Worm (Caenorhabditis elegans) whole organism, L3 larva: ENCODE measurements around the gene col-87.

Experiments used
- R02D3.7 ChIP-seq: fragments of 150-350 bp; optimal IDR thresholded peaks from 2 replicates; lab custom pipeline; 2014; ENCODE audit warnings: missing biosample characterization, missing genetic modification characterization
- nhr-25 ChIP-seq: sonication (generic microtip); optimal IDR thresholded peaks from 2 replicates; lab custom pipeline; 2017; ENCODE audit warnings: missing biosample characterization, missing genetic modification characterization
- snpc-4 ChIP-seq: fragments of 150-350 bp; optimal IDR thresholded peaks from 2 replicates; lab custom pipeline; 2014; ENCODE audit warnings: missing biosample characterization, missing genetic modification characterization
- ztf-4 ChIP-seq: fragments of 150-350 bp; optimal IDR thresholded peaks from 2 replicates; lab custom pipeline; 2014; ENCODE audit warnings: missing biosample characterization, missing genetic modification characterization

DNA sequence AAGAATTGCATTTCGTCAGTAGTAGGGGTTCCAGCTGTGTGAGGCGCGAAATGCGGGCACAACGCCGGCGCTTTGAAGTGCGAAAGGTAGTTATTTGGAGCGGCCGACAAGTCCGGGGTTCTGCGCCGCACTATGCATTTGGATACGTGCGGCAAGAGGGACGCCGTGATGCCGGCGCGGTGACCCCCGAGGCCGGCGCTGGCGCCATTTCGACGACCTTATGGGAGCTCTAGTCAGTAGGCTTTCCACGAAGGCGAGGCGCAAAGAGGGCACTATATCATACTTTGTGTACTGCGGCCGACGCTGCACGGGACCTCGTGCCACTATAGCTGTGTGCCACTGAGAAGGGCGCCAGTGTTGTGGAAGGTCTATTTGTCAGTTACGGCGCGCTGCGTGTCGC lies 2.3 kb upstream of the col-87 start:
- TF ChIP-seq nhr-25 (tag; lab: Kevin White, UChicago) (no peak), snpc-4 (tag; lab: Kevin White, UChicago) (no peak), R02D3.7 (tag; lab: Kevin White, UChicago) (no peak), ztf-4 (no peak)
